Worm (Caenorhabditis elegans): ENCODE results near the gene ZK809.1.

ZK809.1 gene

ce11 chrIV:11636409-11636723 lies 5.5 kb upstream of the ZK809.1 start, which contains the start of gene F58B3.6 (continued):
- TF ChIP-seq fkh-10 (GFP tag; optimal IDR thresholded peaks at IDR 0.05), result no peak
- no peak for TF ChIP-seq nhr-11 (tag; optimal IDR thresholded peaks at IDR 0.05)
- peak; percentile 16 for TF ChIP-seq tbx-2 (tag; optimal IDR thresholded peaks at IDR 0.05)
- TF ChIP-seq ces-1 (GFP tag; optimal IDR thresholded peaks at IDR 0.05), result no peak
- no peak for TF ChIP-seq tlp-1 (tag; optimal IDR thresholded peaks at IDR 0.05)
- TF ChIP-seq hpl-2 (GFP tag; optimal IDR thresholded peaks at IDR 0.05), result no peak
- no peak for TF ChIP-seq F16B12.6 (tag; optimal IDR thresholded peaks at IDR 0.05)
- peak; percentile 66 for TF ChIP-seq ztf-4 (tag; optimal IDR thresholded peaks at IDR 0.05)
- peak; percentile 89 for TF ChIP-seq nhr-20 (tag; optimal IDR thresholded peaks at IDR 0.05)
- TF ChIP-seq swsn-7 (tag; optimal IDR thresholded peaks at IDR 0.05), result peak; percentile 6
- no peak for TF ChIP-seq nhr-12 (tag; optimal IDR thresholded peaks at IDR 0.05)
- TF ChIP-seq pag-3 (tag; optimal IDR thresholded peaks at IDR 0.05; ENCODE audit: borderline replicate concordance, insufficient read depth), result no peak
- no peak for TF ChIP-seq unc-30 (tag; optimal IDR thresholded peaks at IDR 0.05)
- no peak for TF ChIP-seq ama-1 (optimal IDR thresholded peaks at IDR 0.05)
- TF ChIP-seq nhr-237 (tag; optimal IDR thresholded peaks at IDR 0.05), result no peak
- TF ChIP-seq lin-15B (tag; optimal IDR thresholded peaks at IDR 0.05), result no peak
- peak; percentile 10 for TF ChIP-seq xbp-1 (tag; optimal IDR thresholded peaks at IDR 0.05)
- TF ChIP-seq lin-14 (GFP tag; optimal IDR thresholded peaks at IDR 0.05), result peak; percentile 70
- no peak for TF ChIP-seq hlh-4 (tag; optimal IDR thresholded peaks at IDR 0.05)
- TF ChIP-seq mef-2 (tag; optimal IDR thresholded peaks at IDR 0.05), result no peak
- TF ChIP-seq pqm-1 (tag; optimal IDR thresholded peaks at IDR 0.05), result no peak
- TF ChIP-seq nhr-90 (tag; optimal IDR thresholded peaks at IDR 0.05; ENCODE audit: poor library complexity), result peak; percentile 30
- no peak for TF ChIP-seq sox-4 (tag; optimal IDR thresholded peaks at IDR 0.05)
- peak; percentile 77 for TF ChIP-seq nhr-71 (tag; optimal IDR thresholded peaks at IDR 0.05)
- TF ChIP-seq mdl-1 (tag; optimal IDR thresholded peaks at IDR 0.05), result peak in 1 of 2 experiments; percentile 91
- no peak for TF ChIP-seq ceh-90 (tag; optimal IDR thresholded peaks at IDR 0.05)

ce11 chrIV:11638016-11638415 lies 3.9 kb upstream of the ZK809.1 start, which contains the start of gene rbm-17:
TSS of gene rbm-17 (plus strand) at chrIV:11638316.
- TF ChIP-seq ztf-11 (tag; optimal IDR thresholded peaks at IDR 0.05) (no peak), elt-2 (tag; optimal IDR thresholded peaks at IDR 0.05) (peak; percentile 9), nhr-71 (tag; optimal IDR thresholded peaks at IDR 0.05) (peak; percentile 14)

ce11 chrIV:11640915-11641314 lies 987 bp upstream of the ZK809.1 start, which contains the start of gene ttr-50:
TSS of gene ttr-50 (minus strand) at chrIV:11641015.
- TF ChIP-seq rnt-1 (tag; optimal IDR thresholded peaks at IDR 0.05) (no peak), dsc-1 (tag; optimal IDR thresholded peaks at IDR 0.05) (no peak), ceh-63 (GFP tag; optimal IDR thresholded peaks at IDR 0.05) (no peak), nhr-20 (tag; optimal IDR thresholded peaks at IDR 0.05) (no peak), irx-1 (tag; optimal IDR thresholded peaks at IDR 0.05) (no peak), hpl-2 (GFP tag; optimal IDR thresholded peaks at IDR 0.05) (no peak), alr-1 (tag; optimal IDR thresholded peaks at IDR 0.05; ENCODE audit: borderline replicate concordance) (no peak), tlp-1 (tag; optimal IDR thresholded peaks at IDR 0.05) (no peak), elt-2 (tag; optimal IDR thresholded peaks at IDR 0.05) (no peak), F16B12.6 (tag; optimal IDR thresholded peaks at IDR 0.05) (no peak), lir-3 (tag; optimal IDR thresholded peaks at IDR 0.05; ENCODE audit: poor library complexity) (no peak), skn-1 (tag; optimal IDR thresholded peaks at IDR 0.05) (no peak), hlh-4 (tag; optimal IDR thresholded peaks at IDR 0.05) (no peak), nhr-237 (tag; optimal IDR thresholded peaks at IDR 0.05) (no peak), elt-3 (tag; optimal IDR thresholded peaks at IDR 0.05) (no peak), pag-3 (tag; optimal IDR thresholded peaks at IDR 0.05; ENCODE audit: borderline replicate concordance, insufficient read depth) (no peak), ces-1 (GFP tag; optimal IDR thresholded peaks at IDR 0.05) (no peak), C34B4.2 (tag; optimal IDR thresholded peaks at IDR 0.05) (no peak), nhr-47 (tag; optimal IDR thresholded peaks at IDR 0.05) (no peak)

Data from whole organism, L1 larva.